Worm (Caenorhabditis elegans): ENCODE measurements around the gene col-110.

The col-110 gene

ce11 chrIV:4585991-4586390 lies 23.5 kb downstream of the col-110 start:
- peak; percentile 26 for TF ChIP-seq mep-1 (tag; optimal IDR thresholded peaks at IDR 0.05)
- no peak for TF ChIP-seq lin-32 (GFP tag; optimal IDR thresholded peaks at IDR 0.05)
- TF ChIP-seq cnd-1 (tag; optimal IDR thresholded peaks at IDR 0.05) = no peak
- TF ChIP-seq ces-1 (GFP tag; optimal IDR thresholded peaks at IDR 0.05) = peak; percentile 100
- TF ChIP-seq elt-3 (tag; optimal IDR thresholded peaks at IDR 0.05) = no peak
- no peak for TF ChIP-seq unc-39 (tag; optimal IDR thresholded peaks at IDR 0.05)
- no peak for TF ChIP-seq ceh-39 (tag; optimal IDR thresholded peaks at IDR 0.05)
- no peak for TF ChIP-seq mab-5 (tag; optimal IDR thresholded peaks at IDR 0.05)
- TF ChIP-seq sptf-1 (tag; optimal IDR thresholded peaks at IDR 0.05) = no peak
- no peak for TF ChIP-seq snpc-4 (tag; optimal IDR thresholded peaks at IDR 0.05)

- TF ChIP-seq drap-1 (GFP tag; optimal IDR thresholded peaks at IDR 0.05) (no peak), ces-1 (GFP tag; optimal IDR thresholded peaks at IDR 0.05) (no peak), nhr-2 (tag; optimal IDR thresholded peaks at IDR 0.05) (no peak), lsy-2 (tag; optimal IDR thresholded peaks at IDR 0.05) (no peak), tbx-8 (GFP tag; optimal IDR thresholded peaks at IDR 0.05) (no peak), ztf-11 (tag; optimal IDR thresholded peaks at IDR 0.05) (no peak), unc-120 (tag; optimal IDR thresholded peaks at IDR 0.05; ENCODE audit: poor library complexity, severe bottlenecking) (no peak), mls-2 (tag; optimal IDR thresholded peaks at IDR 0.05) (no peak), ceh-83 (GFP tag; optimal IDR thresholded peaks at IDR 0.05) (no peak), unc-62 (GFP tag; optimal IDR thresholded peaks at IDR 0.05) (no peak), hlh-1 (tag; optimal IDR thresholded peaks at IDR 0.05) (no peak), unc-39 (tag; optimal IDR thresholded peaks at IDR 0.05) (no peak), cnd-1 (tag; optimal IDR thresholded peaks at IDR 0.05) (no peak), blmp-1 (tag; optimal IDR thresholded peaks at IDR 0.05) (no peak), mep-1 (tag; optimal IDR thresholded peaks at IDR 0.05) (no peak)
These were observed 30.0 kb downstream of the col-110 start for ce11 chrIV:4579472-4579871.

- TF ChIP-seq snpc-4 (tag; optimal IDR thresholded peaks at IDR 0.05) (no peak), M03D4.4 (tag; optimal IDR thresholded peaks at IDR 0.05) (no peak), unc-39 (tag; optimal IDR thresholded peaks at IDR 0.05) (no peak), nhr-12 (tag; optimal IDR thresholded peaks at IDR 0.05) (no peak), tbx-8 (GFP tag; optimal IDR thresholded peaks at IDR 0.05) (no peak), bed-3 (GFP tag; optimal IDR thresholded peaks at IDR 0.05) (no peak), ham-2 (GFP tag; optimal IDR thresholded peaks at IDR 0.05) (no peak), mep-1 (tag; optimal IDR thresholded peaks at IDR 0.05) (no peak), sem-2 (GFP tag; optimal IDR thresholded peaks at IDR 0.05) (no peak), mls-2 (tag; optimal IDR thresholded peaks at IDR 0.05) (no peak), blmp-1 (tag; optimal IDR thresholded peaks at IDR 0.05) (no peak), elt-3 (tag; optimal IDR thresholded peaks at IDR 0.05) (no peak), nhr-2 (tag; optimal IDR thresholded peaks at IDR 0.05) (no peak), hlh-1 (tag; optimal IDR thresholded peaks at IDR 0.05) (no peak), ceh-43 (GFP tag; optimal IDR thresholded peaks at IDR 0.05) (no peak), ztf-11 (tag; optimal IDR thresholded peaks at IDR 0.05) (no peak), zip-8 (tag; optimal IDR thresholded peaks at IDR 0.05) (no peak), cnd-1 (tag; optimal IDR thresholded peaks at IDR 0.05) (no peak)
These were observed 32.6 kb downstream of the col-110 start for ce11 chrIV:4576847-4577246.

ce11 chrIV:4574051-4574450 lies 35.4 kb downstream of the col-110 start:
- TF ChIP-seq tbx-8 (GFP tag; optimal IDR thresholded peaks at IDR 0.05) = no peak
- no peak for TF ChIP-seq unc-120 (tag; optimal IDR thresholded peaks at IDR 0.05; ENCODE audit: poor library complexity, severe bottlenecking)
- TF ChIP-seq ces-1 (GFP tag; optimal IDR thresholded peaks at IDR 0.05) = peak; percentile 42
- TF ChIP-seq unc-39 (tag; optimal IDR thresholded peaks at IDR 0.05) = no peak
- no peak for TF ChIP-seq hlh-1 (tag; optimal IDR thresholded peaks at IDR 0.05)
- TF ChIP-seq nhr-237 (tag; optimal IDR thresholded peaks at IDR 0.05) = no peak
- no peak for TF ChIP-seq ceh-83 (GFP tag; optimal IDR thresholded peaks at IDR 0.05)

- TF ChIP-seq sptf-1 (tag; optimal IDR thresholded peaks at IDR 0.05) (no peak), unc-39 (tag; optimal IDR thresholded peaks at IDR 0.05) (no peak), nhr-28 (tag; optimal IDR thresholded peaks at IDR 0.05) (no peak), flh-1 (GFP tag; optimal IDR thresholded peaks at IDR 0.05) (no peak), ceh-83 (GFP tag; optimal IDR thresholded peaks at IDR 0.05) (no peak), unc-120 (tag; optimal IDR thresholded peaks at IDR 0.05; ENCODE audit: poor library complexity, severe bottlenecking) (no peak), ces-1 (GFP tag; optimal IDR thresholded peaks at IDR 0.05) (peak; percentile 71)
These were observed 38.9 kb downstream of the col-110 start for ce11 chrIV:4570599-4570998.
